Fruit fly (Drosophila melanogaster): Measurements from ENCODE around the gene CG17637.

The CG17637 gene

DNA sequence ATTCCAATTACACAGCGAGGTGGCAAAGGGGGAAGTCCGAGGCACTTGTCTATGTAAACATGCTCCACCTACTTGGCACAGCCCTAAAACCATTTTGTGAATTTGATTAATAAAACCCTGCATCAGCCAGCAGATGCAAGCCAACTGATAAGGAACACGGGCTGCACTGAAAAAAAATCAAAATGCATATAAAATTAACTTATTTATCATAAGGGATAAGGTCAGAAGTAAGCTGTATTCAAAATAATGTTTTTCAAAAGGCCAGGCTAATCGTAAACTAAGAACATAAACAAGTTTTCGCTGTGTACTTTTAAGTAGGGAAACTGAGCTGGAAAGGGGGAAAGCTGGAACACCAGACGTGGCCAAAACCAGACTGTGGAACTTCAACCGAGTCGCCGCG lies 47.9 kb downstream of the CG17637 start:
- TF ChIP-seq woc (GFP tag; optimal IDR thresholded peaks at IDR 0.05) (peak; percentile 19), N (GFP tag; optimal IDR thresholded peaks at IDR 0.05) (no peak), Myc (optimal IDR thresholded peaks at IDR 0.05) (no peak), Hr78 (GFP tag; optimal IDR thresholded peaks at IDR 0.05) (no peak), Dfd (GFP tag; optimal IDR thresholded peaks at IDR 0.05) (no peak), sv (GFP tag; optimal IDR thresholded peaks at IDR 0.05) (no peak), Rel (GFP tag; optimal IDR thresholded peaks at IDR 0.05) (no peak), Rel (tag; optimal IDR thresholded peaks at IDR 0.05) (no peak), h (GFP tag; optimal IDR thresholded peaks at IDR 0.05) (peak; percentile 56), Dif (GFP tag; optimal IDR thresholded peaks at IDR 0.05; ENCODE audit: partially characterized antibody) (no peak), Sp1 (GFP tag; optimal IDR thresholded peaks at IDR 0.05) (no peak), Mio (GFP tag; optimal IDR thresholded peaks at IDR 0.05) (no peak), CG9705 (GFP tag; optimal IDR thresholded peaks at IDR 0.05) (no peak), Vsx2 (GFP tag; optimal IDR thresholded peaks at IDR 0.05; ENCODE audit: partially characterized antibody) (no peak), GATAd (GFP tag; optimal IDR thresholded peaks at IDR 0.05) (no peak), fru (GFP tag; optimal IDR thresholded peaks at IDR 0.05) (peak; percentile 55), Hnf4 (GFP tag; optimal IDR thresholded peaks at IDR 0.05) (peak; percentile 23), foxo (GFP tag; optimal IDR thresholded peaks at IDR 0.05) (peak in 1 of 2 experiments; percentile 55), brk (GFP tag; optimal IDR thresholded peaks at IDR 0.05) (no peak), jim (GFP tag; optimal IDR thresholded peaks at IDR 0.05) (no peak), Abd-B (GFP tag; optimal IDR thresholded peaks at IDR 0.05) (no peak), ey (GFP tag; optimal IDR thresholded peaks at IDR 0.05) (peak; percentile 25), rgr (GFP tag; optimal IDR thresholded peaks at IDR 0.05) (peak; percentile 12), dl (GFP tag; optimal IDR thresholded peaks at IDR 0.05; ENCODE audit: insufficient read depth in 1 of 2, partially characterized antibody in 2 of 2) (no peak), CrebA (GFP tag; optimal IDR thresholded peaks at IDR 0.05; ENCODE audit: borderline replicate concordance) (no peak), OdsH (GFP tag; optimal IDR thresholded peaks at IDR 0.05) (peak; percentile 20), sage (GFP tag; optimal IDR thresholded peaks at IDR 0.05) (no peak), dmrt93B (GFP tag; optimal IDR thresholded peaks at IDR 0.05) (no peak), lola (GFP tag; optimal IDR thresholded peaks at IDR 0.05) (no peak), Jra (GFP tag; optimal IDR thresholded peaks at IDR 0.05) (no peak), br (GFP tag; optimal IDR thresholded peaks at IDR 0.05) (peak; percentile 23), dsf (GFP tag; optimal IDR thresholded peaks at IDR 0.05; ENCODE audit: borderline replicate concordance) (no peak), HLH106 (tag; optimal IDR thresholded peaks at IDR 0.05) (no peak)

Data from whole organism, wandering third instar larva.